Fruit fly (Drosophila melanogaster) whole organism, prepupa: ENCODE data around the gene Indy-2.

Experiments
- Blimp-1 ChIP-seq: fragments of 200-800 bp; sonication (Bioruptor generic); optimal IDR thresholded peaks from 3 replicates; lab custom pipeline; 2017; ENCODE audit warnings: missing biosample characterization, missing genetic modification characterization, mild to moderate bottlenecking, moderate library complexity, missing genetic modification reagents
- CG10631 ChIP-seq: fragments of 200-800 bp; sonication (Bioruptor generic); optimal IDR thresholded peaks from 2 replicates; lab custom pipeline; 2016; ENCODE audit warnings: missing biosample characterization, missing genetic modification characterization
- CG10669 ChIP-seq: fragments of 200-800 bp; sonication (Bioruptor generic); optimal IDR thresholded peaks from 3 replicates; lab custom pipeline; 2018; ENCODE audit warnings: missing biosample characterization, mild to moderate bottlenecking, missing genetic modification characterization, moderate library complexity
- CG11762 ChIP-seq: fragments of 200-800 bp; sonication (Bioruptor generic); optimal IDR thresholded peaks from 3 replicates; lab custom pipeline; 2016; ENCODE audit warnings: missing biosample characterization, missing genetic modification characterization; ENCODE audit not compliant: insufficient read depth
- CG11902 ChIP-seq: fragments of 200-800 bp; sonication (Bioruptor generic); optimal IDR thresholded peaks from 3 replicates; lab custom pipeline; 2016; ENCODE audit warnings: missing biosample characterization, missing genetic modification characterization
- CG3032 ChIP-seq: fragments of 200-800 bp; optimal IDR thresholded peaks from 2 replicates; lab custom pipeline; 2019; ENCODE audit warnings: missing biosample characterization, mild to moderate bottlenecking, missing genetic modification characterization, moderate library complexity
- CG31627 ChIP-seq: fragments of 200-800 bp; sonication (Bioruptor generic); optimal IDR thresholded peaks from 3 replicates; lab custom pipeline; 2016; ENCODE audit warnings: missing biosample characterization, missing genetic modification characterization
- CG34406 ChIP-seq: fragments of 200-800 bp; sonication (Bioruptor generic); optimal IDR thresholded peaks from 3 replicates; lab custom pipeline; 2016; ENCODE audit warnings: missing biosample characterization, missing genetic modification characterization
- CG3919 ChIP-seq: fragments of 200-800 bp; sonication (Bioruptor generic); optimal IDR thresholded peaks from 3 replicates; lab custom pipeline; 2016; ENCODE audit warnings: missing biosample characterization, missing genetic modification characterization
- CG6276 ChIP-seq: fragments of 200-800 bp; sonication (Bioruptor generic); optimal IDR thresholded peaks from 2 replicates; lab custom pipeline; 2017; ENCODE audit warnings: missing biosample characterization, mild to moderate bottlenecking, missing genetic modification characterization
- CG6792 ChIP-seq: fragments of 200-800 bp; sonication (Bioruptor generic); optimal IDR thresholded peaks from 3 replicates; lab custom pipeline; 2016; ENCODE audit warnings: missing biosample characterization, missing genetic modification characterization
- CG6808 ChIP-seq: fragments of 200-800 bp; sonication (Bioruptor generic); optimal IDR thresholded peaks from 3 replicates; lab custom pipeline; 2017; ENCODE audit warnings: missing biosample characterization, missing genetic modification characterization, mild to moderate bottlenecking, moderate library complexity, missing genetic modification reagents
- CG7368 ChIP-seq: fragments of 200-800 bp; sonication (Bioruptor generic); optimal IDR thresholded peaks from 3 replicates; lab custom pipeline; 2016; ENCODE audit warnings: missing biosample characterization, missing genetic modification characterization
- CG8119 ChIP-seq: fragments of 200-800 bp; sonication (Bioruptor generic); IDR thresholded peaks from 3 replicates; pipeline ENCODE4 v1.3.6; 2022; ENCODE audit warnings: missing biosample characterization, missing genetic modification characterization
- CG8319 ChIP-seq: fragments of 200-800 bp; sonication (Bioruptor generic); optimal IDR thresholded peaks from 3 replicates; lab custom pipeline; 2016; ENCODE audit warnings: missing biosample characterization, missing genetic modification characterization
- CG8632 ChIP-seq: fragments of 200-800 bp; sonication (Bioruptor generic); optimal IDR thresholded peaks from 3 replicates; lab custom pipeline; 2016; ENCODE audit warnings: missing biosample characterization, missing genetic modification characterization
- Eip75B ChIP-seq: fragments of 200-800 bp; sonication (Bioruptor generic); optimal IDR thresholded peaks from 3 replicates; lab custom pipeline; 2016; ENCODE audit warnings: missing biosample characterization, missing genetic modification characterization
- Eip78C ChIP-seq: fragments of 200-800 bp; sonication (Bioruptor generic); peaks from one replicate; lab custom pipeline; 2016; ENCODE audit warnings: missing biosample characterization, missing genetic modification characterization
- Ets96B ChIP-seq: fragments of 200-800 bp; optimal IDR thresholded peaks from 2 replicates; lab custom pipeline; 2019; ENCODE audit warnings: missing biosample characterization, mild to moderate bottlenecking, missing genetic modification characterization, moderate library complexity
- Hr39 ChIP-seq: fragments of 200-800 bp; sonication (Bioruptor generic); optimal IDR thresholded peaks from 2 replicates; lab custom pipeline; 2016; ENCODE audit warnings: missing biosample characterization, missing genetic modification characterization
- Hr4 ChIP-seq: fragments of 200-800 bp; sonication (Bioruptor generic); optimal IDR thresholded peaks from 3 replicates; lab custom pipeline; 2016; ENCODE audit warnings: missing biosample characterization, missing genetic modification characterization
- Lpt ChIP-seq: fragments of 200-800 bp; sonication (Bioruptor generic); optimal IDR thresholded peaks from 3 replicates; lab custom pipeline; 2016; ENCODE audit warnings: missing biosample characterization, missing genetic modification characterization
- OdsH ChIP-seq: fragments of 200-800 bp; sonication (Bioruptor generic); optimal IDR thresholded peaks from 3 replicates; lab custom pipeline; 2016; ENCODE audit warnings: missing biosample characterization, missing genetic modification characterization
- Sox102F ChIP-seq: fragments of 200-800 bp; sonication (Bioruptor generic); optimal IDR thresholded peaks from 2 replicates; lab custom pipeline; 2016; ENCODE audit warnings: missing biosample characterization, mild to moderate bottlenecking, missing genetic modification characterization
- achi ChIP-seq: fragments of 200-800 bp; sonication (Bioruptor generic); optimal IDR thresholded peaks from 3 replicates; lab custom pipeline; 2016; ENCODE audit warnings: missing biosample characterization, missing genetic modification characterization
- acj6 ChIP-seq: fragments of 200-800 bp; sonication (Bioruptor generic); optimal IDR thresholded peaks from 3 replicates; lab custom pipeline; 2016; ENCODE audit warnings: missing biosample characterization, missing genetic modification characterization
- dac ChIP-seq: fragments of 200-800 bp; sonication (Bioruptor generic); optimal IDR thresholded peaks from 2 replicates; lab custom pipeline; 2017; ENCODE audit warnings: missing biosample characterization, mild to moderate bottlenecking, missing genetic modification characterization
- dsx ChIP-seq: fragments of 200-800 bp; optimal IDR thresholded peaks from 3 replicates; lab custom pipeline; 2019; ENCODE audit warnings: missing biosample characterization, mild to moderate bottlenecking, missing genetic modification characterization, moderate library complexity; ENCODE audit not compliant: poor library complexity, severe bottlenecking
- eg ChIP-seq: fragments of 200-800 bp; sonication (Bioruptor generic); IDR thresholded peaks from 3 replicates; pipeline ENCODE4 v1.3.6; 2022; ENCODE audit warnings: missing biosample characterization, missing genetic modification characterization
- esn ChIP-seq: fragments of 200-800 bp; sonication (Bioruptor generic); optimal IDR thresholded peaks from 2 replicates; lab custom pipeline; 2016; ENCODE audit warnings: missing biosample characterization, mild to moderate bottlenecking, missing genetic modification characterization, moderate library complexity
- fd85E ChIP-seq: fragments of 200-800 bp; sonication (Bioruptor generic); optimal IDR thresholded peaks from 3 replicates; lab custom pipeline; 2016; ENCODE audit warnings: missing biosample characterization, missing genetic modification characterization
- lz ChIP-seq: fragments of 200-800 bp; sonication (Bioruptor generic); optimal IDR thresholded peaks from 3 replicates; lab custom pipeline; 2016; ENCODE audit warnings: missing biosample characterization, missing genetic modification characterization
- pdm3 ChIP-seq: fragments of 200-800 bp; sonication (Bioruptor generic); optimal IDR thresholded peaks from 3 replicates; lab custom pipeline; 2016; ENCODE audit warnings: missing biosample characterization, missing genetic modification characterization
- salr ChIP-seq, 2 experiments: fragments of 200-800 bp; sonication (Bioruptor generic); optimal IDR thresholded peaks; 3 replicates each; lab custom pipeline; 2016 to 2018; ENCODE audit warnings: missing biosample characterization in 2 of 2, missing genetic modification characterization in 2 of 2, mild to moderate bottlenecking in 1 of 2
- spab ChIP-seq: fragments of 200-800 bp; sonication (Bioruptor generic); optimal IDR thresholded peaks from 2 replicates; lab custom pipeline; 2017; ENCODE audit warnings: missing biosample characterization, mild to moderate bottlenecking, missing genetic modification characterization, missing genetic modification reagents
- svp ChIP-seq: fragments of 200-800 bp; sonication (Bioruptor generic); peaks from one replicate; lab custom pipeline; 2016; ENCODE audit warnings: missing biosample characterization, missing genetic modification characterization
- vri ChIP-seq: fragments of 200-800 bp; sonication (Bioruptor generic); optimal IDR thresholded peaks from 3 replicates; lab custom pipeline; 2016; ENCODE audit warnings: missing biosample characterization, mild to moderate bottlenecking, missing genetic modification characterization

The Indy-2 gene

dm6 chr3R:20058960-20059359 lies 16.4 kb downstream of the Indy-2 start:
- no peak for TF ChIP-seq CG8319 (GFP tag; lab: Kevin White, UChicago)
- no peak for TF ChIP-seq Hr39 (GFP tag; lab: Kevin White, UChicago)
- no peak for TF ChIP-seq CG31627 (GFP tag; lab: Kevin White, UChicago)
- TF ChIP-seq Blimp-1 (GFP tag; lab: Kevin White, UChicago): no peak
- no peak for TF ChIP-seq vri (GFP tag; lab: Kevin White, UChicago)
- TF ChIP-seq OdsH: no peak
- no peak for TF ChIP-seq pdm3
- no peak for TF ChIP-seq dac (GFP tag; lab: Kevin White, UChicago)
- TF ChIP-seq, all 60 proteins: peak for 0

DNA sequence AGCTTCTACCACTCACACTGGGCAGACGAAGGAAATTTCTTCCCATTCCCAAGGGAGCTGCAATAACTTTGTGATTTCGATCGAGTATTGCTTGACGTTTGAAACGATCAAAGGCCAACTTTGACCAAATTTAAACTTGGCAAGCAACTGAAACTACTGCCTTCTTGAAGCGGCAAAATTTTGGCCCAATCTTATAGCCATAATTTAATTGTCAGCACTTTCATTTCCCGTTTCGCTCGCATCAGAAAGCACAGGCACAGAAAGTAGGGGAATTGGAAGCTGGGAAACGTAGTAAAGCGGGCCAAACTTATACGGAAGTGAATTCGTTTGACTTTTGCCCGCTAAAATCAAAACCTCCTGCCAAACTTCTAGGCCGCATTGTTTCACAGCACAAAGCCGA lies 17.1 kb downstream of the Indy-2 start, which contains the start of gene CG4390:
Gene CG4390, minus strand, starts transcription at position 101 of the 400 bp plus-strand sequence.
- TF ChIP-seq salr (GFP tag; optimal IDR thresholded peaks at IDR 0.05; lab: Kevin White, UChicago) (no peak), CG6792 (no peak), esn (GFP tag; lab: Kevin White, UChicago) (no peak), CG3032 (tag; lab: Kevin White, UChicago) (no peak), lz (GFP tag; lab: Kevin White, UChicago) (no peak), CG7368 (no peak), Eip75B (GFP tag; lab: Kevin White, UChicago) (no peak), CG11762 (GFP tag; lab: Kevin White, UChicago) (no peak), dsx (GFP tag; lab: Kevin White, UChicago) (no peak), Hr4 (no peak), spab (no peak), acj6 (no peak), Ets96B (tag; lab: Kevin White, UChicago) (no peak)
- TF ChIP-seq, all 60 proteins: peak for 0

dm6 chr3R:20066435-20066834 lies 23.9 kb downstream of the Indy-2 start:
- TF ChIP-seq acj6 (no peak), dsx (GFP tag; lab: Kevin White, UChicago) (no peak), CG8319 (GFP tag; lab: Kevin White, UChicago) (no peak), Lpt (GFP tag; lab: Kevin White, UChicago) (no peak), achi (no peak), CG34406 (no peak), Sox102F (no peak), svp (GFP tag; lab: Kevin White, UChicago) (no peak), CG3919 (GFP tag; lab: Kevin White, UChicago) (no peak), salr (GFP tag; optimal IDR thresholded peaks at IDR 0.05; lab: Kevin White, UChicago) (no peak), CG10631 (GFP tag; lab: Kevin White, UChicago) (no peak), CG6276 (GFP tag; lab: Kevin White, UChicago) (no peak)

dm6 chr3R:20080205-20080604 lies 37.6 kb downstream of the Indy-2 start:
- TF ChIP-seq Eip75B (GFP tag; lab: Kevin White, UChicago) (no peak), CG8632 (no peak), fd85E (GFP tag; lab: Kevin White, UChicago) (no peak), dsx (GFP tag; lab: Kevin White, UChicago) (no peak), CG8119 (GFP tag; lab: Robert Waterston, UW) (no peak), acj6 (no peak), eg (GFP tag; lab: Robert Waterston, UW) (no peak), Eip78C (no peak), CG6808 (GFP tag; lab: Kevin White, UChicago) (no peak)

DNA sequence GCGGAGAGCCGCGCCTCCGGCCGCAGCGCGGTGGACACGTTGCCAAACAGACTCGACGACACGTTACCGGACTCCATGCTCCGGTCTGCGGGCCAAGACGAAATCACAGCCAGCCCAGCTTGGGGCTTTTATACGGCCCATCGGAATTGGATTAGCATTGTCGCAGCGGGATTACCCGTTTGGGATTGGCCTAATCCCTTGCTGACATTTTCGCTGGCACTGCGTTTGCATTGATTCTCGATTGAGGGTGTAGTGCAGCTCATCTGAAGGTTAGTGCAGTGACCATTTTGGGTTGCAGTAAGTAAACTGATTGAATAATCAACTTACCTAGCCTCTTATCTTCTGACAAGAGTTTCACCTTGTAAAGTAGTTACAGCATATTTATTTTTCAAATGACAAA lies 39.8 kb downstream of the Indy-2 start, which contains the start of gene Rh3:
Gene Rh3, minus strand, starts transcription at position 101 of the 400 bp plus-strand sequence.
- TF ChIP-seq CG8319 (GFP tag; lab: Kevin White, UChicago) (no peak), CG6276 (GFP tag; lab: Kevin White, UChicago) (no peak), Lpt (GFP tag; lab: Kevin White, UChicago) (no peak), CG11902 (GFP tag; lab: Kevin White, UChicago) (no peak), CG10669 (GFP tag; lab: Kevin White, UChicago) (no peak)
- TF ChIP-seq, all 60 proteins: peak for 0
